Fruit fly (Drosophila melanogaster): Measurements from ENCODE around the gene CG32148.

CG32148 gene

dm6 chr3L:14999284-15000019 is 23.8 kb upstream of the CG32148 start, which contains the start of the genes mRpL39 and Prosbeta2 (continued):
- TF ChIP-seq CG13123 (GFP tag; optimal IDR thresholded peaks at IDR 0.05) = no peak
- no peak for TF ChIP-seq CG34376 (GFP tag; optimal IDR thresholded peaks at IDR 0.05)
- TF ChIP-seq Fer3 (tag; optimal IDR thresholded peaks at IDR 0.05) = no peak
- no peak for TF ChIP-seq mam (GFP tag; optimal IDR thresholded peaks at IDR 0.05)
- peak; percentile 65; the same call in 2 of the 3 replicates for TF ChIP-seq Mrtf (GFP tag; IDR thresholded peaks at IDR 0.05)
- TF ChIP-seq CG9727 (GFP tag; optimal IDR thresholded peaks at IDR 0.05) = peak; percentile 47
- no peak for TF ChIP-seq TFAM (GFP tag; optimal IDR thresholded peaks at IDR 0.05)
- peak; percentile 20 for TF ChIP-seq BtbVII (GFP tag; optimal IDR thresholded peaks at IDR 0.05)
- TF ChIP-seq C15 (GFP tag; IDR thresholded peaks at IDR 0.05) = 0 out of 3 replicates have a peak, but pooled peaks have one; percentile 27
- no peak for TF ChIP-seq gce (GFP tag; IDR thresholded peaks at IDR 0.05)
- TF ChIP-seq CG4424 (GFP tag; optimal IDR thresholded peaks at IDR 0.05) = peak; percentile 64
- TF ChIP-seq Chrac-16 (GFP tag; optimal IDR thresholded peaks at IDR 0.05) = no peak
- peak; percentile 64; the same call in 1 of the 3 replicates for TF ChIP-seq CG11456 (GFP tag; IDR thresholded peaks at IDR 0.05)
- peak; percentile 67 for TF ChIP-seq CG30403 (GFP tag; optimal IDR thresholded peaks at IDR 0.05)
- peak; percentile 21 for TF ChIP-seq Hmr (GFP tag; optimal IDR thresholded peaks at IDR 0.05)
- peak; percentile 68 for TF ChIP-seq Dref (GFP tag; IDR thresholded peaks at IDR 0.05)
- no peak for TF ChIP-seq Bteb2 (GFP tag; optimal IDR thresholded peaks at IDR 0.05)
- TF ChIP-seq CrebB (tag; optimal IDR thresholded peaks at IDR 0.05) = no peak
- no peak for TF ChIP-seq eve (GFP tag; optimal IDR thresholded peaks at IDR 0.05)
- TF ChIP-seq CG11085 (GFP tag; IDR thresholded peaks at IDR 0.05) = peak; percentile 59
- peak; percentile 81 for TF ChIP-seq Ptx1 (GFP tag; IDR thresholded peaks at IDR 0.05)
- TF ChIP-seq gro (GFP tag; optimal IDR thresholded peaks at IDR 0.05) = no peak
- no peak for TF ChIP-seq CG1603 (tag; optimal IDR thresholded peaks at IDR 0.05)
- no peak for TF ChIP-seq Hsf (GFP tag; optimal IDR thresholded peaks at IDR 0.05)
- peak; percentile 77 for TF ChIP-seq tgo (GFP tag; IDR thresholded peaks at IDR 0.05)
- TF ChIP-seq unc-4 (GFP tag; IDR thresholded peaks at IDR 0.05; ENCODE audit: partially characterized antibody) = peak; percentile 95
- TF ChIP-seq CG7357 (GFP tag; IDR thresholded peaks at IDR 0.05) = peak; percentile 76
- peak; percentile 70 for TF ChIP-seq dmrt99B (tag; optimal IDR thresholded peaks at IDR 0.05)
- TF ChIP-seq fu2 (GFP tag; optimal IDR thresholded peaks at IDR 0.05) = no peak
- peak; percentile 81 for TF ChIP-seq CG34224 (GFP tag; IDR thresholded peaks at IDR 0.05; ENCODE audit: partially characterized antibody)
- TF ChIP-seq nau (GFP tag; optimal IDR thresholded peaks at IDR 0.05) = no peak
- no peak for TF ChIP-seq CG16779 (GFP tag; IDR thresholded peaks at IDR 0.05)
- TF ChIP-seq CG2712 (tag; optimal IDR thresholded peaks at IDR 0.05) = peak; percentile 84
- peak; percentile 68 for TF ChIP-seq sisA (GFP tag; IDR thresholded peaks at IDR 0.05)
- no peak for TF ChIP-seq CG12236 (GFP tag; optimal IDR thresholded peaks at IDR 0.05)
- peak; percentile 58 for TF ChIP-seq Sox100B (GFP tag; optimal IDR thresholded peaks at IDR 0.05)
- TF ChIP-seq CG7963 (GFP tag; IDR thresholded peaks at IDR 0.05; ENCODE audit: partially characterized antibody) = peak; percentile 57; the same call in 2 of the 3 replicates
- peak; percentile 73 for TF ChIP-seq CG10147 (GFP tag; optimal IDR thresholded peaks at IDR 0.05)
- no peak for TF ChIP-seq Taf1 (GFP tag; IDR thresholded peaks at IDR 0.05)
- TF ChIP-seq seq (GFP tag; IDR thresholded peaks at IDR 0.05) = no peak
- TF ChIP-seq vnd (GFP tag; IDR thresholded peaks at IDR 0.05; ENCODE audit: partially characterized antibody) = peak; percentile 98
- TF ChIP-seq CG10366 (GFP tag; IDR thresholded peaks at IDR 0.05) = peak; percentile 23; the same call in 1 of the 2 replicates
- peak; percentile 67 for TF ChIP-seq BEAF-32 (GFP tag; optimal IDR thresholded peaks at IDR 0.05)
- TF ChIP-seq CG4282 (GFP tag; optimal IDR thresholded peaks at IDR 0.05) = no peak
- TF ChIP-seq Xrp1 (GFP tag; IDR thresholded peaks at IDR 0.05) = peak; percentile 76
- TF ChIP-seq CG10321 (GFP tag; IDR thresholded peaks at IDR 0.05) = no peak
- TF ChIP-seq Ets97D (GFP tag; optimal IDR thresholded peaks at IDR 0.05) = no peak
- no peak for TF ChIP-seq E2f2 (GFP tag; IDR thresholded peaks at IDR 0.05)
- TF ChIP-seq Atf-2 (GFP tag; optimal IDR thresholded peaks at IDR 0.05) = no peak
- TF ChIP-seq sr (GFP tag; IDR thresholded peaks at IDR 0.05) = no peak

Measured in whole organism, embryonic.